Worm (Caenorhabditis elegans) whole organism, mixed stage, embryonic: Measurements from ENCODE around the gene hgrs-1.
A peak's percentile ranks its signal among the peaks of the same experiment; 100 is the strongest.

ENCODE experiments used
- bed-3 ChIP-seq: fragments of 200-800 bp; sonication (Bioruptor generic); optimal IDR thresholded peaks from 3 replicates; lab custom pipeline; 2018; ENCODE audit warnings: mild to moderate bottlenecking, missing genetic modification characterization, moderate library complexity, missing compliant biosample characterization
- blmp-1 ChIP-seq: fragments of 150-350 bp; optimal IDR thresholded peaks from 2 replicates; lab custom pipeline; 2014; ENCODE audit warnings: missing biosample characterization, missing genetic modification characterization
- ceh-39 ChIP-seq: fragments of 150-350 bp; optimal IDR thresholded peaks from 2 replicates; lab custom pipeline; 2014; ENCODE audit warnings: missing biosample characterization, missing genetic modification characterization
- ceh-83 ChIP-seq: fragments of 200-800 bp; sonication (Bioruptor generic); optimal IDR thresholded peaks from 2 replicates; lab custom pipeline; 2018; ENCODE audit warnings: mild to moderate bottlenecking, missing genetic modification characterization, missing compliant biosample characterization
- ces-1 ChIP-seq: fragments of 150-350 bp; optimal IDR thresholded peaks from 2 replicates; lab custom pipeline; 2014; ENCODE audit warnings: missing biosample characterization, missing genetic modification reagents, missing genetic modification characterization
- cnd-1 ChIP-seq: fragments of 200-800 bp; sonication (Bioruptor generic); optimal IDR thresholded peaks from 2 replicates; lab custom pipeline; 2018; ENCODE audit warnings: mild to moderate bottlenecking, missing genetic modification characterization, missing compliant biosample characterization
- drap-1 ChIP-seq: fragments of 200-800 bp; sonication (Bioruptor generic); optimal IDR thresholded peaks from 3 replicates; lab custom pipeline; 2018; ENCODE audit warnings: mild to moderate bottlenecking, missing genetic modification characterization, missing compliant biosample characterization
- elt-1 ChIP-seq: sonication (generic microtip); optimal IDR thresholded peaks from 2 replicates; lab custom pipeline; 2017; ENCODE audit warnings: missing genetic modification characterization, mild to moderate bottlenecking, missing compliant biosample characterization, antibody characterized with exemption, moderate library complexity, borderline replicate concordance; ENCODE audit not compliant: insufficient read depth
- elt-3 ChIP-seq: fragments of 150-350 bp; optimal IDR thresholded peaks from 2 replicates; lab custom pipeline; 2014; ENCODE audit warnings: missing biosample characterization, missing genetic modification characterization
- flh-1 ChIP-seq: fragments of 200-800 bp; sonication (Bioruptor generic); optimal IDR thresholded peaks from 2 replicates; lab custom pipeline; 2018; ENCODE audit warnings: mild to moderate bottlenecking, missing genetic modification characterization, moderate library complexity, missing compliant biosample characterization
- ham-2 ChIP-seq: fragments of 200-800 bp; sonication (Bioruptor generic); optimal IDR thresholded peaks from 2 replicates; lab custom pipeline; 2018; ENCODE audit warnings: mild to moderate bottlenecking, missing genetic modification characterization, missing compliant biosample characterization
- hlh-1 ChIP-seq: fragments of 150-350 bp; optimal IDR thresholded peaks from 2 replicates; lab custom pipeline; 2014; ENCODE audit warnings: missing biosample characterization, missing genetic modification reagents, missing genetic modification characterization
- lin-13 ChIP-seq: fragments of 150-350 bp; optimal IDR thresholded peaks from 2 replicates; lab custom pipeline; 2014; ENCODE audit warnings: missing biosample characterization, missing genetic modification characterization
- lin-32 ChIP-seq: fragments of 200-800 bp; sonication (Bioruptor generic); optimal IDR thresholded peaks from 2 replicates; lab custom pipeline; 2018; ENCODE audit warnings: mild to moderate bottlenecking, missing genetic modification characterization, missing compliant biosample characterization
- lsy-2 ChIP-seq: fragments of 150-350 bp; optimal IDR thresholded peaks from 2 replicates; lab custom pipeline; 2014; ENCODE audit warnings: missing biosample characterization, missing genetic modification characterization
- mab-5 ChIP-seq: fragments of 150-350 bp; optimal IDR thresholded peaks from 2 replicates; lab custom pipeline; 2014; ENCODE audit warnings: missing biosample characterization, missing genetic modification characterization
- mep-1 ChIP-seq: fragments of 150-350 bp; optimal IDR thresholded peaks from 2 replicates; lab custom pipeline; 2017; ENCODE audit warnings: missing biosample characterization, missing genetic modification reagents, missing genetic modification characterization, inconsistent platforms
- mls-2 ChIP-seq: sonication (generic microtip); optimal IDR thresholded peaks from 2 replicates; lab custom pipeline; 2016; ENCODE audit warnings: mild to moderate bottlenecking, missing genetic modification characterization, moderate library complexity, missing compliant biosample characterization
- nhr-12 ChIP-seq: fragments of 150-350 bp; optimal IDR thresholded peaks from 2 replicates; lab custom pipeline; 2014; ENCODE audit warnings: missing biosample characterization, missing genetic modification characterization
- nhr-2 ChIP-seq: fragments of 150-350 bp; optimal IDR thresholded peaks from 2 replicates; lab custom pipeline; 2014; ENCODE audit warnings: missing biosample characterization, missing genetic modification characterization
- nhr-237 ChIP-seq: fragments of 150-350 bp; optimal IDR thresholded peaks from 2 replicates; lab custom pipeline; 2014; ENCODE audit warnings: missing biosample characterization, missing genetic modification characterization
- nhr-28 ChIP-seq: fragments of 150-350 bp; optimal IDR thresholded peaks from 2 replicates; lab custom pipeline; 2014; ENCODE audit warnings: missing biosample characterization, missing genetic modification characterization
- nhr-76 ChIP-seq: sonication (generic microtip); optimal IDR thresholded peaks from 2 replicates; lab custom pipeline; 2017; ENCODE audit warnings: missing biosample characterization, missing genetic modification characterization
- pha-4 ChIP-seq: fragments of 150-350 bp; optimal IDR thresholded peaks from 2 replicates; lab custom pipeline; 2018; ENCODE audit warnings: missing biosample characterization, missing genetic modification reagents, missing genetic modification characterization
- sem-2 ChIP-seq: fragments of 200-800 bp; sonication (Bioruptor generic); optimal IDR thresholded peaks from 2 replicates; lab custom pipeline; 2018; ENCODE audit warnings: mild to moderate bottlenecking, missing genetic modification characterization, missing compliant biosample characterization
- snpc-4 ChIP-seq: fragments of 150-350 bp; optimal IDR thresholded peaks from 2 replicates; lab custom pipeline; 2014; ENCODE audit warnings: missing biosample characterization, missing genetic modification characterization
- sptf-1 ChIP-seq: sonication (generic microtip); optimal IDR thresholded peaks from 2 replicates; lab custom pipeline; 2017; ENCODE audit warnings: mild to moderate bottlenecking, missing genetic modification characterization, moderate library complexity, missing compliant biosample characterization
- tbx-8 ChIP-seq: fragments of 200-800 bp; sonication (Bioruptor generic); optimal IDR thresholded peaks from 2 replicates; lab custom pipeline; 2018; ENCODE audit warnings: mild to moderate bottlenecking, missing genetic modification characterization, moderate library complexity, missing compliant biosample characterization
- unc-120 ChIP-seq: sonication (generic microtip); optimal IDR thresholded peaks from 2 replicates; lab custom pipeline; 2017; ENCODE audit warnings: missing genetic modification characterization, missing compliant biosample characterization; ENCODE audit not compliant: poor library complexity, severe bottlenecking
- unc-39 ChIP-seq: fragments of 150-350 bp; optimal IDR thresholded peaks from 2 replicates; lab custom pipeline; 2014; ENCODE audit warnings: missing biosample characterization, missing genetic modification characterization
- unc-62 ChIP-seq: fragments of 150-350 bp; optimal IDR thresholded peaks from 2 replicates; lab custom pipeline; 2014; ENCODE audit warnings: missing biosample characterization, missing genetic modification reagents, missing genetic modification characterization
- zip-8 ChIP-seq: fragments of 150-350 bp; optimal IDR thresholded peaks from 2 replicates; lab custom pipeline; 2014; ENCODE audit warnings: missing biosample characterization, missing genetic modification characterization

hgrs-1 gene

DNA sequence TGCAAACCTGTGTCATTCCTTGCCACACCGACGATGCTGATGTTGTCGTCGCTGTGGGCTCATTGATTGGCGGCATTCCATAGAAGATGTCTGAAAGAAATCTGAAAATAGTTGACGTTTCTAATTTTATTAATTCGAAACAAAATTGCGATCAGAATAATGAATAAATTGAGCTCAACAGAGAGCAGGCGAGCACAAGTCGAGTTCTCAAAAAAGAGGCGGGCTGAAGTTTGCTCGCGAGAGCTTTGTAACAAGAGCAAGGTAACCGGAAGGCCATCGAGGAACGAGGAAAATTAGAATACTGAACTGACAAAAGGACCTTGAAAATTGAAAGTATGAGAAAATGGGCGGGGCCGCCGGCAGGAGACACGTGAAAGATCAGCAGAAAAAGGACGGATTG lies 30.7 kb upstream of the hgrs-1 start, which contains the start of gene nhr-66:
Gene nhr-66, minus strand, starts transcription at position 101 of the 400 bp plus-strand sequence.
- TF ChIP-seq tbx-8 (GFP tag; lab: Kevin White, UChicago), result no peak
- TF ChIP-seq lin-13 (tag; lab: Kevin White, UChicago), result no peak
- no peak for TF ChIP-seq unc-62 (GFP tag; lab: Kevin White, UChicago)
- no peak for TF ChIP-seq bed-3 (GFP tag; lab: Kevin White, UChicago)
- no peak for TF ChIP-seq drap-1 (GFP tag; lab: Kevin White, UChicago)
- no peak for TF ChIP-seq nhr-76 (tag; lab: Kevin White, UChicago)

DNA sequence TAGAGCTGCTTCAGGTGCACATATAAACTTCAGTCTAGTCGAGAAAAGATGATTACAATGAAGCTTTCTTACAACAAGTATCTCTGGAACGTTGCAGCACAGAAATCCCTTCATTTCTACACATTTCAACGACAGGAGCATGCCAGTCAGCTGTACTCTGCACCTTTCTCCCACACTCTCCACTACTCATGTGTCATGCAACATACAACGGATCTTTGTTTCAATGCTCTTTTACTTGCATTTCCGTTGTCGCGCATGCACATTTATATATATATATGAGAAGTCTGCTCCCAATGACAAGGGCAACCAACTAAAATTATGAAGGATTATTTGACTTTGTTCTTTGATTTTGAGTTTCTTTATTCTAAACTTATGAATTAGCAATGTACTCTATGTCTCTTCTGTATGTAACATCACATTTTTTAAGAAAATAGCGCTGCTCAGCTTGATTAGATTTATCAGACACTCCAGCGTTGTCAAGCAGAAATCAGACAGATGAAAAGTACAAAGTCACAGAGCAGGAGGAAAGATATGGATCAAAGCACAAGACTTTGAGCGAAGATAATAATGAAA lies 29.4 kb upstream of the hgrs-1 start:
- TF ChIP-seq unc-120 (tag; lab: Kevin White, UChicago) (no peak), hlh-1 (tag; lab: Kevin White, UChicago) (peak; percentile 31)

DNA sequence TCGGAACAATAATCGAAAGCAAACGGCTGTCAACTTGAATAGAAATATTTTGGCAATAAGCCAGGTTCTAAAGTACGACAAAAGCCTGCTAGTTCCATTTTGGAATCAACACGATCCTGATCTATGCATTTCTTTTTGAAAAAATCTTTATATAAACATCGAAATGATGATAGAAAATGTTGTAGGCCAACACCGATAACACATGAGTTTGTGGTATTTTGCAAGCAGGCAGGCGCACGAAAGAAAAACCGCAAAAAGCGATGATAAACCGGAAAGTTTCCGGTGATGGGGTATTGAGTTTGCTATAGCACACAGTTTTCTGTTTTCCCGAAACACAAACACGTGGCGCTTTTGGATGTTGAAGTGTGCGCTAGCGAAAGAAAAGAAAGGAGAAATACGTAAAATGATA lies 28.2 kb upstream of the hgrs-1 start:
- TF ChIP-seq mab-5 (tag; lab: Kevin White, UChicago) (no peak), unc-120 (tag; lab: Kevin White, UChicago) (no peak), mep-1 (tag; lab: Kevin White, UChicago) (no peak), drap-1 (GFP tag; lab: Kevin White, UChicago) (no peak), mls-2 (tag; lab: Kevin White, UChicago) (no peak), nhr-12 (no peak), blmp-1 (tag; lab: Kevin White, UChicago) (no peak), ceh-83 (GFP tag; lab: Kevin White, UChicago) (no peak), flh-1 (GFP tag; lab: Kevin White, UChicago) (no peak), elt-3 (tag; lab: Kevin White, UChicago) (no peak), unc-39 (tag; lab: Kevin White, UChicago) (no peak), lin-13 (tag; lab: Kevin White, UChicago) (no peak), lsy-2 (tag; lab: Kevin White, UChicago) (no peak), zip-8 (tag; lab: Kevin White, UChicago) (no peak), ces-1 (GFP tag; lab: Kevin White, UChicago) (no peak), tbx-8 (GFP tag; lab: Kevin White, UChicago) (no peak), nhr-237 (tag; lab: Kevin White, UChicago) (no peak), ceh-39 (tag; lab: Kevin White, UChicago) (no peak), cnd-1 (tag; lab: Kevin White, UChicago) (no peak), nhr-2 (no peak)

ce11 chrIV:8233268-8233667 lies 27.4 kb upstream of the hgrs-1 start:
- TF ChIP-seq flh-1 (GFP tag; lab: Kevin White, UChicago), result no peak
- TF ChIP-seq nhr-28 (tag; lab: Kevin White, UChicago), result no peak
- peak; percentile 36 for TF ChIP-seq blmp-1 (tag; lab: Kevin White, UChicago)

DNA sequence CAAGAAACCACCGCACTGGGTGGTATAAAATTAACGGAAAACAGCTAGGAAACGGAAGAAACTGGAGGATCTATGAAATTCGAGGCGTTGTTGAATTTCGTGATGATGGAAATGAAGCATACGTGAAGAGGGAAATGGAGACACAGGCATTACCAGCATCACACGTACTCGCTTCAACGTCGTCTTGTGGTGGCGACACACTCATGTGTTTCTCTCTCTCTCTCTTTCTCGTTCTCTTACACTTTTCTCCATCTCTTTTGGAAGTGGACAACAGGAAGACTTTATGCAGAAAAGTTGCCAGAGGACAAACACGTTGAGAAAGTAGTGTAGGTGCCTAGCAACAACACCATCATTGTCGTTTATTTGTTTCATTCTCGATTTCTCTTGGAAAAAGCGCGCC lies 26.6 kb upstream of the hgrs-1 start:
- TF ChIP-seq ces-1 (GFP tag; lab: Kevin White, UChicago) (peak; percentile 23), ceh-83 (GFP tag; lab: Kevin White, UChicago) (no peak), elt-1 (tag; lab: Kevin White, UChicago) (no peak), nhr-12 (no peak), unc-120 (tag; lab: Kevin White, UChicago) (no peak), sptf-1 (tag; lab: Kevin White, UChicago) (no peak), tbx-8 (GFP tag; lab: Kevin White, UChicago) (no peak), ceh-39 (tag; lab: Kevin White, UChicago) (no peak)

DNA sequence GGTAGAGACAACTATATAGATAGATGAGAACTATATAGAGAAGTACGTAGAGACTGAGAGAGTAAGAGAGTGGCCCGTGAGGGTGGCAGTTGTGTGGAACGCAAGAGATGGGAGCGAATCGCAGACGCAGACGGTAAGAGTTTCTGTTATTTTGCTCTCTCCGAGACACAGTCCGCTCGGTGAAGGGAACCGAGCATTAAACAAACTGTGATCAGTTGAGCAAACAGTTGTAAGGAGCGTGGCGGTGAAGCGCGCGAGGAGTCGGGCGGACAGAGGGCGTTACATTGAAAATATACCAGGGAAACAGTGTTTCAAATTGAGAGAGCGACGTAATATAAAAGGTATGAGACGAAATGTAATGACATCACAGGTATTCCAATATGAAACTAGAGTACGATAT lies 23.7 kb upstream of the hgrs-1 start:
- no peak for TF ChIP-seq lin-32
- TF ChIP-seq unc-62 (GFP tag; lab: Kevin White, UChicago), result peak; percentile 14
- no peak for TF ChIP-seq nhr-76 (tag; lab: Kevin White, UChicago)
- TF ChIP-seq snpc-4, result no peak
- no peak for TF ChIP-seq ceh-39 (tag; lab: Kevin White, UChicago)
- no peak for TF ChIP-seq mep-1 (tag; lab: Kevin White, UChicago)
- TF ChIP-seq pha-4, result peak; percentile 41
- TF ChIP-seq nhr-28 (tag; lab: Kevin White, UChicago), result no peak
- no peak for TF ChIP-seq mab-5 (tag; lab: Kevin White, UChicago)
- no peak for TF ChIP-seq sem-2
- no peak for TF ChIP-seq bed-3 (GFP tag; lab: Kevin White, UChicago)
- TF ChIP-seq ham-2, result peak; percentile 39
- no peak for TF ChIP-seq nhr-237 (tag; lab: Kevin White, UChicago)
- TF ChIP-seq drap-1 (GFP tag; lab: Kevin White, UChicago), result no peak
- peak; percentile 65 for TF ChIP-seq unc-120 (tag; lab: Kevin White, UChicago)
- TF ChIP-seq tbx-8 (GFP tag; lab: Kevin White, UChicago), result no peak
- TF ChIP-seq ces-1 (GFP tag; lab: Kevin White, UChicago), result no peak
- TF ChIP-seq flh-1 (GFP tag; lab: Kevin White, UChicago), result no peak
- TF ChIP-seq hlh-1 (tag; lab: Kevin White, UChicago), result peak; percentile 63
- TF ChIP-seq blmp-1 (tag; lab: Kevin White, UChicago), result no peak
- TF ChIP-seq, all 35 proteins: peak for 5
